Fruit fly (Drosophila melanogaster) whole organism, wandering third instar larva: ENCODE data around the gene Ac13E.
A peak's percentile ranks its signal among the peaks of the same experiment; 100 is the strongest.

Source experiments
- CrebA ChIP-seq: fragments of 200-800 bp; sonication (Bioruptor generic); optimal IDR thresholded peaks from 2 replicates; lab custom pipeline; 2016; ENCODE audit warnings: missing biosample characterization, mild to moderate bottlenecking, missing genetic modification characterization, borderline replicate concordance
- Hnf4 ChIP-seq: fragments of 200-800 bp; sonication (Bioruptor generic); optimal IDR thresholded peaks from 2 replicates; lab custom pipeline; 2016; ENCODE audit warnings: missing biosample characterization, mild to moderate bottlenecking, missing genetic modification characterization
- Myc ChIP-seq: fragments of >200 bp; optimal IDR thresholded peaks from 2 replicates; lab custom pipeline; 2017
- dmrt93B ChIP-seq: fragments of 200-800 bp; sonication (Bioruptor generic); optimal IDR thresholded peaks from 2 replicates; lab custom pipeline; 2018; ENCODE audit warnings: missing biosample characterization, mild to moderate bottlenecking, missing genetic modification characterization
- h ChIP-seq: fragments of 200-800 bp; sonication (Bioruptor generic); optimal IDR thresholded peaks from 3 replicates; lab custom pipeline; 2016; ENCODE audit warnings: missing biosample characterization, mild to moderate bottlenecking, missing genetic modification characterization
- sage ChIP-seq: fragments of 200-800 bp; sonication (Bioruptor generic); optimal IDR thresholded peaks from 2 replicates; lab custom pipeline; 2016; ENCODE audit warnings: missing biosample characterization, mild to moderate bottlenecking, missing genetic modification characterization

dm6 chrX:15579579-15579978, 25.5 kb upstream of the Ac13E start:
- TF ChIP-seq dmrt93B (GFP tag; lab: Kevin White, UChicago) (peak; percentile 94), sage (GFP tag; lab: Kevin White, UChicago) (peak; percentile 97), Myc (lab: Kevin White, UChicago) (no peak), h (GFP tag; lab: Kevin White, UChicago) (peak; percentile 98), CrebA (GFP tag; lab: Kevin White, UChicago) (no peak), Hnf4 (GFP tag; lab: Kevin White, UChicago) (peak; percentile 98)
